Worm (Caenorhabditis elegans): ENCODE measurements around the gene dod-6.

DNA sequence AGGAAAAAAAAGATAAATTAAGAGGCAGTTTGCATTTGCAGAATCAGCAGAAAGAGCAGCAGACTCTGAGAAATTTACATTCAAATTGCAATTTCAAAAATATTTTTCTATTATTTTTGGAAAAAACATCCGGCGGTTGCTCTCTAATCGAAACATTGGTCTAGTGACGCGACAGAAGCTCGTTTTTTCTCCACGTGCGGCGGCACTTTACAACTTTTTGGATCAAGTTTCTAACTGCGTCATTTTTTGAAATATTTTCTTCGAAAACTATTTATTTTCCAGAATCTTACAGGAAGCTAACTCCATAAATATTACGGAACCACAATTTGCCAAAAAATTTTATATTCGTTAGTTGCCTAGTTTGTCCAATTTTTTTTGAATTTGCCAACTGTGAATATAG is 47.6 kb upstream of the dod-6 start:
- TF ChIP-seq unc-55 (GFP tag; optimal IDR thresholded peaks at IDR 0.05) (no peak), ama-1 (optimal IDR thresholded peaks at IDR 0.05) (no peak)
